Fruit fly (Drosophila melanogaster): ENCODE results near the gene Srx.
A peak's percentile ranks its signal among the peaks of the same experiment; 100 is the strongest.

Srx gene

dm6 chrX:17844623-17845022, 12.2 kb upstream of the Srx start, which contains the start of the genes CG8142 and Ucp4A (continued):
- peak; percentile 23 for TF ChIP-seq Myb (GFP tag; optimal IDR thresholded peaks at IDR 0.05)
- peak; percentile 85 for TF ChIP-seq CG18764 (GFP tag; optimal IDR thresholded peaks at IDR 0.05)
- TF ChIP-seq Lhr (GFP tag; optimal IDR thresholded peaks at IDR 0.05), result peak; percentile 75
- TF ChIP-seq CG2875 (GFP tag; optimal IDR thresholded peaks at IDR 0.05), result peak; percentile 61
- TF ChIP-seq bbx (GFP tag; IDR thresholded peaks at IDR 0.05; ENCODE audit: partially characterized antibody), result no peak
- TF ChIP-seq scrt (GFP tag; optimal IDR thresholded peaks at IDR 0.05), result peak; percentile 82
- peak; percentile 87 for TF ChIP-seq Lim3 (GFP tag; IDR thresholded peaks at IDR 0.05)
- TF ChIP-seq BtbVII (GFP tag; optimal IDR thresholded peaks at IDR 0.05), result peak; percentile 86
- peak; percentile 92 for TF ChIP-seq Chrac-16 (GFP tag; optimal IDR thresholded peaks at IDR 0.05)
- TF ChIP-seq CG12942 (GFP tag; optimal IDR thresholded peaks at IDR 0.05), result peak; percentile 90
- no peak for TF ChIP-seq hth (optimal IDR thresholded peaks at IDR 0.05)
- peak; percentile 95 for TF ChIP-seq CG4404 (GFP tag; IDR thresholded peaks at IDR 0.05)
- TF ChIP-seq rib (GFP tag; IDR thresholded peaks at IDR 0.05), result peak; percentile 77
- TF ChIP-seq CG6689 (GFP tag; IDR thresholded peaks at IDR 0.05), result peak; percentile 98
- no peak for TF ChIP-seq Hmx (GFP tag; optimal IDR thresholded peaks at IDR 0.05)
- TF ChIP-seq usp (GFP tag; optimal IDR thresholded peaks at IDR 0.05), result no peak
- TF ChIP-seq CG9817 (tag; optimal IDR thresholded peaks at IDR 0.05), result peak; percentile 89
- peak; percentile 90 for TF ChIP-seq CG3281 (GFP tag; optimal IDR thresholded peaks at IDR 0.05)
- TF ChIP-seq nau (GFP tag; optimal IDR thresholded peaks at IDR 0.05), result no peak
- no peak for TF ChIP-seq sna (GFP tag; IDR thresholded peaks at IDR 0.05; ENCODE audit: partially characterized antibody)
- peak; percentile 89 for TF ChIP-seq MBD-R2 (GFP tag; IDR thresholded peaks at IDR 0.05)
- peak; percentile 74 for TF ChIP-seq kah (GFP tag; optimal IDR thresholded peaks at IDR 0.05)
- TF ChIP-seq HLHmδ (GFP tag; optimal IDR thresholded peaks at IDR 0.05), result no peak
- peak; percentile 77 to 86 for TF ChIP-seq Hr51 (GFP tag; optimal IDR thresholded peaks at IDR 0.05)
- TF ChIP-seq HHEX (GFP tag; optimal IDR thresholded peaks at IDR 0.05), result peak; percentile 82
- peak; percentile 80 for TF ChIP-seq Ravus (GFP tag; IDR thresholded peaks at IDR 0.05)
- TF ChIP-seq Hr3 (GFP tag; optimal IDR thresholded peaks at IDR 0.05), result peak; percentile 92
- peak; percentile 93 for TF ChIP-seq croc (GFP tag; conservative IDR thresholded peaks at IDR 0.05)
- TF ChIP-seq corto (GFP tag; optimal IDR thresholded peaks at IDR 0.05), result no peak
- TF ChIP-seq p53 (GFP tag; optimal IDR thresholded peaks at IDR 0.05), result no peak
- peak; percentile 17; the same call in 1 of the 2 replicates for TF ChIP-seq amos (GFP tag; IDR thresholded peaks at IDR 0.05; ENCODE audit: partially characterized antibody)
- TF ChIP-seq CG4820 (GFP tag; optimal IDR thresholded peaks at IDR 0.05), result peak; percentile 91
- peak; percentile 78 for TF ChIP-seq oc (tag; optimal IDR thresholded peaks at IDR 0.05)
- no peak for TF ChIP-seq Kr (GFP tag; optimal IDR thresholded peaks at IDR 0.05)
- TF ChIP-seq Side (GFP tag; optimal IDR thresholded peaks at IDR 0.05), result peak; percentile 36
- TF ChIP-seq Stat92E (GFP tag; optimal IDR thresholded peaks at IDR 0.05), result no peak
- peak; percentile 86 for TF ChIP-seq E2f2 (GFP tag; IDR thresholded peaks at IDR 0.05)
- peak; percentile 50 for TF ChIP-seq TFAM (GFP tag; optimal IDR thresholded peaks at IDR 0.05)
- peak; percentile 87 for TF ChIP-seq CG7556 (GFP tag; optimal IDR thresholded peaks at IDR 0.05)
- TF ChIP-seq MTF-1 (GFP tag; optimal IDR thresholded peaks at IDR 0.05; ENCODE audit: borderline replicate concordance), result peak; percentile 73
- peak; percentile 91 for TF ChIP-seq fd3F (GFP tag; optimal IDR thresholded peaks at IDR 0.05)
- TF ChIP-seq vvl (GFP tag; IDR thresholded peaks at IDR 0.05), result peak; percentile 97
- peak; percentile 93 for TF ChIP-seq CG11456 (GFP tag; IDR thresholded peaks at IDR 0.05)
- TF ChIP-seq YL-1 (GFP tag; optimal IDR thresholded peaks at IDR 0.05), result peak; percentile 41
- no peak for TF ChIP-seq unc-4 (GFP tag; IDR thresholded peaks at IDR 0.05; ENCODE audit: partially characterized antibody)
- TF ChIP-seq CG6791 (GFP tag; IDR thresholded peaks at IDR 0.05; ENCODE audit: partially characterized antibody), result no peak
- peak; percentile 93 for TF ChIP-seq CG12391 (tag; optimal IDR thresholded peaks at IDR 0.05)
- peak; percentile 88 for TF ChIP-seq cas (GFP tag; IDR thresholded peaks at IDR 0.05)
- TF ChIP-seq jing (GFP tag; optimal IDR thresholded peaks at IDR 0.05), result no peak
- peak; percentile 87 for TF ChIP-seq CG12104 (GFP tag; optimal IDR thresholded peaks at IDR 0.05)
